Worm (Caenorhabditis elegans) whole organism, early embryonic: ENCODE measurements around the gene F48G7.4.

Source experiments
- B0310.2 ChIP-seq: sonication (generic microtip); optimal IDR thresholded peaks from 2 replicates; lab custom pipeline; 2016; ENCODE audit warnings: mild to moderate bottlenecking, missing genetic modification characterization, missing compliant biosample characterization
- F13C5.2 ChIP-seq: sonication (generic microtip); optimal IDR thresholded peaks from 2 replicates; lab custom pipeline; 2017; ENCODE audit warnings: mild to moderate bottlenecking, missing genetic modification characterization, inconsistent platforms, missing compliant biosample characterization
- aly-1 ChIP-seq: sonication (generic microtip); optimal IDR thresholded peaks from 2 replicates; lab custom pipeline; 2016; ENCODE audit warnings: missing genetic modification characterization, missing compliant biosample characterization
- ama-1 ChIP-seq: fragments of 150-350 bp; optimal IDR thresholded peaks from 2 replicates; lab custom pipeline; 2014
- ceh-13 ChIP-seq: fragments of 200-800 bp; sonication (Bioruptor generic); optimal IDR thresholded peaks from 2 replicates; lab custom pipeline; 2018; ENCODE audit warnings: mild to moderate bottlenecking, missing genetic modification characterization, missing compliant biosample characterization
- ceh-36 ChIP-seq: sonication (generic microtip); optimal IDR thresholded peaks from 2 replicates; lab custom pipeline; 2016; ENCODE audit warnings: missing genetic modification characterization, inconsistent platforms, missing compliant biosample characterization
- ets-7 ChIP-seq: sonication (generic microtip); optimal IDR thresholded peaks from 2 replicates; lab custom pipeline; 2016; ENCODE audit warnings: missing genotype, missing genetic modification characterization, missing compliant biosample characterization
- flt-1 ChIP-seq: fragments of 200-800 bp; sonication (Bioruptor generic); IDR thresholded peaks from 2 replicates; pipeline ENCODE4 v1.3.6; 2022; ENCODE audit warnings: missing genetic modification characterization, missing compliant biosample characterization
- hmbx-1 ChIP-seq: sonication (generic microtip); optimal IDR thresholded peaks from 2 replicates; lab custom pipeline; 2016; ENCODE audit warnings: mild to moderate bottlenecking, missing genetic modification characterization, missing compliant biosample characterization
- hmg-4 ChIP-seq: fragments of 200-800 bp; sonication (Bioruptor generic); optimal IDR thresholded peaks from 2 replicates; lab custom pipeline; 2018; ENCODE audit warnings: mild to moderate bottlenecking, missing genetic modification characterization, missing compliant biosample characterization
- hnd-1 ChIP-seq: sonication (generic microtip); optimal IDR thresholded peaks from 2 replicates; lab custom pipeline; 2016; ENCODE audit warnings: missing genetic modification characterization, missing compliant biosample characterization
- pes-1 ChIP-seq: fragments of 200-800 bp; sonication (Bioruptor generic); IDR thresholded peaks from 2 replicates; pipeline ENCODE4 v1.3.6; 2022; ENCODE audit warnings: missing genetic modification reagents, missing genetic modification characterization, missing compliant biosample characterization
- scrt-1 ChIP-seq: fragments of 200-800 bp; sonication (Bioruptor generic); IDR thresholded peaks from 2 replicates; pipeline ENCODE4 v1.3.6; 2022; ENCODE audit warnings: missing genetic modification characterization, missing compliant biosample characterization
- sea-1 ChIP-seq: fragments of 200-800 bp; sonication (Bioruptor generic); conservative IDR thresholded peaks from 2 replicates; pipeline ENCODE4 v1.3.6; 2022; ENCODE audit warnings: missing genetic modification characterization, missing compliant biosample characterization
- tbx-11 ChIP-seq: fragments of 200-800 bp; sonication (Bioruptor generic); IDR thresholded peaks from 2 replicates; pipeline ENCODE4 v1.3.6; 2022; ENCODE audit warnings: missing genetic modification characterization, missing compliant biosample characterization
- tbx-37 ChIP-seq: fragments of 200-800 bp; sonication (Bioruptor generic); conservative IDR thresholded peaks from 2 replicates; pipeline ENCODE4 v1.3.6; 2022; ENCODE audit warnings: missing genetic modification reagents, missing genetic modification characterization, missing compliant biosample characterization
- tra-4 ChIP-seq: sonication (generic microtip); optimal IDR thresholded peaks from 2 replicates; lab custom pipeline; 2017; ENCODE audit warnings: missing genetic modification characterization, missing compliant biosample characterization

F48G7.4 gene

DNA sequence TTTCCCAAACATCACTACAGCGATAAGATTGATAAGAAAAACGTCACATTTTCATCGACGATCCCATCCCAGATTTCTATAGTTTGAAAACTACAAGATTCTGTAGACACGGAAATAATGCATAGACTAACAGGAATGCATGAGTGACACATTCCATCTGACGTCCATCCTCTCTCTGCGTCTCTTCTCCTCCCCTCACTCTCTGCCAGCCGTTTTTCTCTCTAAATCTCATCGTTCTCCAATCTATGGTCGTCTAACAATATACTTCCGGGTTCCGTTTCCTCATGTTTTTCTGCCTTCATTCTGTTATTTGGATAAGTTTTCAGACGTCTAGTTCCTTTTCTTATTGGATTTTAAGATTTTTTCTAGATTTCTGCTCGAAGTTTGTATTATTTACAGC, at the start of gene F48G7.4:
F48G7.4 (plus strand) TSS at position 400 of the 400 bp plus-strand sequence.
- TF ChIP-seq ama-1 (lab: Kevin White, UChicago) (no peak), F13C5.2 (no peak), ceh-36 (tag; lab: Kevin White, UChicago) (no peak), hnd-1 (no peak), sea-1 (GFP tag; lab: Robert Waterston, UW) (no peak), tbx-37 (no peak), tbx-11 (GFP tag; lab: Robert Waterston, UW) (no peak), ceh-13 (GFP tag; lab: Kevin White, UChicago) (no peak), ets-7 (tag; lab: Kevin White, UChicago) (no peak), hmbx-1 (tag; lab: Kevin White, UChicago) (no peak), aly-1 (tag; lab: Kevin White, UChicago) (no peak), hmg-4 (no peak), tra-4 (tag; lab: Kevin White, UChicago) (no peak), scrt-1 (no peak), pes-1 (GFP tag; lab: Robert Waterston, UW) (no peak), B0310.2 (no peak), flt-1 (no peak)

DNA sequence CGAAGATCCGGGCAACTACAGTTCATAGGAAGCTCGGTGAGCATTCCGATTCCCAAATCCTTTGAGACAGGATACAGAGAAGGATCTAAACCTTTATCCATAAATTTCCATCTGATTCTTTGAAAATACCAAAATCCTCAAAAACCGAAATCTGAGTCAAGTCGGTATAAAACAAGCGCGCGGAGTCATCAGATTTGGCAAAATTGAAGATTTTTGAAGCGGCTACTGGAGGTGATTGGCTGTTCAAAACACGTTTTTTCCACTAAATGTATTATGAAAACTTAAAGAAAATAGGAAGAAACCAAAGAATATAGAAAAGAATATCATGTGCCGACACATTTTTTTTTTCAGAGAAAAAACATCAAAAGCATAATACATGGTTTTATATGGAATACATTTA, 44.6 kb upstream of the F48G7.4 start, which contains the start of gene C14C6.13:
C14C6.13 (minus strand) TSS at position 101 of the 400 bp plus-strand sequence.
- TF ChIP-seq flt-1 (no peak), scrt-1 (no peak)

DNA sequence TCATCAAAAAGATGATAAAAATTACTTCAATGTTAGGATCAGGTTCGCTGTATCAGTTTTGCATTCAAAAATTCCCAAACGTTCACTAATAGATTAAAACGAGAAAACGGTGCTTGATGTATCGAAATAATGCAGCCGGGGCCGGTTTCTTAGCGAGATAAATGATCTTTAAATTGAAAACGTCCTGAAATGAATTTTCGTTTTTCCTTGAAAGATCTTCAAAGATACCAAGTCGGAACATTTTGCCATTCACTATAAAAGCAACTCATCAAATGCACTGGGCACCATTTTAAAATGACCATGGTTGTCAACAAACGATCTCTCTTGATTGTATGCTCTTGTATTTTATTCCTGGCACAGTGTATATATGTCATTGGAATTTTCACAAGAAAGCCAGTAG, 43.2 kb upstream of the F48G7.4 start, which contains the start of gene K06H6.5:
K06H6.5 (plus strand) TSS at position 301 of the 400 bp plus-strand sequence.
- TF ChIP-seq scrt-1 (no peak), tbx-37 (no peak), aly-1 (tag; lab: Kevin White, UChicago) (no peak), ama-1 (lab: Kevin White, UChicago) (no peak), F13C5.2 (no peak), sea-1 (GFP tag; lab: Robert Waterston, UW) (no peak), B0310.2 (no peak), pes-1 (GFP tag; lab: Robert Waterston, UW) (no peak), tra-4 (tag; lab: Kevin White, UChicago) (no peak), flt-1 (no peak), hmbx-1 (tag; lab: Kevin White, UChicago) (no peak), hnd-1 (no peak), ets-7 (tag; lab: Kevin White, UChicago) (no peak), hmg-4 (no peak), tbx-11 (GFP tag; lab: Robert Waterston, UW) (no peak), ceh-36 (tag; lab: Kevin White, UChicago) (no peak), ceh-13 (GFP tag; lab: Kevin White, UChicago) (no peak)

DNA sequence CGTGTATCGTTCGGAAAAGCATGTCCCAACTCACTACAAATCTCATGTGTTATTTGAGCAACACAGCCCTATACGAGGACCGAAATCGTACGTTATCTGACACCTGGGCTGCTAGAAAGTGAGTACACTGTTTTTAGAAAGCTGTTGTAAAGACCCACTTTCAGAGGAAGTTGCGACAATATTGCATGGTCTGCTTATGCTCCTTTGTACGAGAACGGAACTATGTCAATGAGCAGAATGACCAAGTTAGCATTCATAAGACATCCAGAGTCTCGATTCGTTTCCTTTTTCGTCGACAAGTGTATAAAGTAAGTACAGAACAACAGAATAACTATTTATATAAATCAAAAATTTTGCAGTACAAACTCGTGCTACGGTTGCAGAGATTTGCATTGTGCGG, 42.3 kb upstream of the F48G7.4 start:
- TF ChIP-seq scrt-1, result no peak
- TF ChIP-seq ama-1 (lab: Kevin White, UChicago), result no peak
- no peak for TF ChIP-seq ets-7 (tag; lab: Kevin White, UChicago)
- no peak for TF ChIP-seq aly-1 (tag; lab: Kevin White, UChicago)
- no peak for TF ChIP-seq F13C5.2
- no peak for TF ChIP-seq hnd-1
- no peak for TF ChIP-seq tbx-37
- no peak for TF ChIP-seq tbx-11 (GFP tag; lab: Robert Waterston, UW)
- no peak for TF ChIP-seq B0310.2
- TF ChIP-seq pes-1 (GFP tag; lab: Robert Waterston, UW), result no peak
- no peak for TF ChIP-seq hmg-4
- no peak for TF ChIP-seq ceh-13 (GFP tag; lab: Kevin White, UChicago)

DNA sequence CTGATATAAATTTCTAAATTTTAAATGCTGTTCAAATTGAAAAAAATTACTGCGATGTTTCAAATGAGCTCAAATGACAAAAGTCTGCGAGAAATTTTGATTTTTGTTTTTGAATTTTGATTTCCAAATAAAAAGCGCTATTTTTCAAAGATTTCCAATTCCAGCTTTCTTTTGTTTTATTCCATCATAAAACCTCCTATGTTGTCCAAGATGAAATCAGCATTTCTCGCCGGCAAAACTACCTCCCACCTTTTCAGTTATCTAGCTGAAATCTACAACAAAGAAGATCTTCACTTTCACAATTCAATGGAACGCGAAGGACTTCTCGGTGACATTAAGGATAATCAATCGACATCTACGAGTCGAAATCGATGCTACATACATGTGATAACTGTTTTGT, 40.3 kb upstream of the F48G7.4 start, which contains the start of gene K06H6.4:
K06H6.4 (plus strand) TSS at position 301 of the 400 bp plus-strand sequence.
- TF ChIP-seq F13C5.2 (no peak), sea-1 (GFP tag; lab: Robert Waterston, UW) (no peak), flt-1 (no peak), hnd-1 (no peak), ets-7 (tag; lab: Kevin White, UChicago) (no peak), pes-1 (GFP tag; lab: Robert Waterston, UW) (no peak), B0310.2 (no peak), tbx-11 (GFP tag; lab: Robert Waterston, UW) (no peak), ceh-13 (GFP tag; lab: Kevin White, UChicago) (no peak), ama-1 (lab: Kevin White, UChicago) (no peak), tbx-37 (no peak), aly-1 (tag; lab: Kevin White, UChicago) (no peak), tra-4 (tag; lab: Kevin White, UChicago) (no peak), ceh-36 (tag; lab: Kevin White, UChicago) (no peak), hmg-4 (no peak), hmbx-1 (tag; lab: Kevin White, UChicago) (no peak), scrt-1 (no peak)

DNA sequence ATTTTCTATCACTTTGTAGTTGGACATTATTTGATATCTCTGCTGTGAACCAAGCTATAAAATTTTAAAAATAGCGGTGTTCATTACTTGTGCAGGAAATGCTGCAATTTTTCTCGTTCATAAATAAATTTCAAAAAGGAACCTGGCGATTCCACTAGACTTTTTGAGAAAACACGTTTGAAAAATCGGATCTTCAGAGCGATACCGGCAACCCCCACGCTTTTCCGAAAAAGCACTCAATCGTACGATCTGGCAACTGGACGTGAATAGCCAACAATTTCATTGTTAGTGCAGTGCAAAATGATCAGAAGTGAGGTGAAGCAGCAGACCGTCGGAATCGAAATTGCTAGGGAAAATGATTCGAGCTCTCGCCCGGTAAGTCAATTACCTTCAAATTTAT, 37.6 kb upstream of the F48G7.4 start, which contains the start of gene nstp-7:
nstp-7 (plus strand) TSS at position 301 of the 400 bp plus-strand sequence.
- no peak for TF ChIP-seq ceh-36 (tag; lab: Kevin White, UChicago)

DNA sequence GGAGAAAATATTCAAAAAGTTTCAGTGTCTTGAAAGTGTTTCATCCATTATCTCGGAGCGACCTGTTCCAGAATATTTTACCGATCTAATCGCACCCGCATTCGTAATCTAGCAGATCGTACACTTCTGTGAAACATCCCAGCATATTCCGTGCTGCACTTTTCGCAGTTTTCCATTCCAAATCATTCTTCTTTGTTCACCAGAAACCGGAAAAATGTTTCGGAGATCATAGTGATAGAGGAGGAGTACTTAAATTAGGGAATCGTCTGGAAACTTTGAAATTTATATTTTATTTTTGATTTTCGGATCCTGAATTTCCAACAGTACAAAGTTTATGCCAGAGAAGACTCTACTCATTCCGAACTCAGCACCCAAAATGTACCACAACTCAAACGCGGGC, 33.8 kb upstream of the F48G7.4 start, which contains the start of gene K06H6.2:
K06H6.2 (plus strand) TSS at position 301 of the 400 bp plus-strand sequence.
- TF ChIP-seq sea-1 (GFP tag; lab: Robert Waterston, UW), result no peak
- no peak for TF ChIP-seq scrt-1
- no peak for TF ChIP-seq ama-1 (lab: Kevin White, UChicago)
- no peak for TF ChIP-seq hmg-4
- no peak for TF ChIP-seq ceh-36 (tag; lab: Kevin White, UChicago)
- no peak for TF ChIP-seq hmbx-1 (tag; lab: Kevin White, UChicago)
- TF ChIP-seq F13C5.2, result no peak
- no peak for TF ChIP-seq ceh-13 (GFP tag; lab: Kevin White, UChicago)
- TF ChIP-seq tra-4 (tag; lab: Kevin White, UChicago), result no peak
- TF ChIP-seq hnd-1, result no peak
- TF ChIP-seq pes-1 (GFP tag; lab: Robert Waterston, UW), result no peak
- no peak for TF ChIP-seq tbx-11 (GFP tag; lab: Robert Waterston, UW)
- no peak for TF ChIP-seq B0310.2
- no peak for TF ChIP-seq tbx-37
- TF ChIP-seq ets-7 (tag; lab: Kevin White, UChicago), result no peak
- no peak for TF ChIP-seq aly-1 (tag; lab: Kevin White, UChicago)
- TF ChIP-seq flt-1, result no peak
